Worm (Caenorhabditis elegans) whole organism, L3 larva: ENCODE results near the gene T10G3.4.

Experiments
- aly-2 ChIP-seq: fragments of 150-350 bp; optimal IDR thresholded peaks from 2 replicates; lab custom pipeline; 2014; ENCODE audit warnings: missing biosample characterization, missing genetic modification characterization
- lin-15B ChIP-seq: fragments of 150-350 bp; optimal IDR thresholded peaks from 2 replicates; lab custom pipeline; 2014; ENCODE audit warnings: missing biosample characterization, missing genetic modification characterization
- nhr-237 ChIP-seq: fragments of 150-350 bp; optimal IDR thresholded peaks from 2 replicates; lab custom pipeline; 2014; ENCODE audit warnings: missing biosample characterization, missing genetic modification characterization
- nhr-25 ChIP-seq: sonication (generic microtip); optimal IDR thresholded peaks from 2 replicates; lab custom pipeline; 2017; ENCODE audit warnings: missing biosample characterization, missing genetic modification characterization
- nhr-77 ChIP-seq: fragments of 150-350 bp; optimal IDR thresholded peaks from 2 replicates; lab custom pipeline; 2014; ENCODE audit warnings: missing biosample characterization, missing genetic modification characterization
- pha-4 ChIP-seq: fragments of 150-350 bp; optimal IDR thresholded peaks from 2 replicates; lab custom pipeline; 2014; ENCODE audit warnings: missing biosample characterization, missing genetic modification reagents, missing genetic modification characterization

ce11 chrV:13485732-13486131 is 1.5 kb upstream of the T10G3.4 start:
- no peak for TF ChIP-seq nhr-25
- no peak for TF ChIP-seq lin-15B
- no peak for TF ChIP-seq pha-4 (tag; lab: Kevin White, UChicago)
- no peak for TF ChIP-seq aly-2 (tag; lab: Kevin White, UChicago)
- TF ChIP-seq nhr-77 (tag; lab: Kevin White, UChicago) = no peak
- no peak for TF ChIP-seq nhr-237
